Fruit fly (Drosophila melanogaster) whole organism, embryonic: ENCODE results near the gene Dph3.

Experiments
- Adf1 ChIP-seq: fragments of 200-800 bp; sonication (Bioruptor generic); IDR thresholded peaks from 2 replicates; pipeline ENCODE4 v1.3.6; 2022; ENCODE audit warnings: missing biosample characterization, missing genetic modification characterization
- Atf3 ChIP-seq: fragments of 200-800 bp; sonication (Bioruptor generic); optimal IDR thresholded peaks from 3 replicates; lab custom pipeline; 2016; ENCODE audit warnings: missing biosample characterization, missing genetic modification characterization
- C15 ChIP-seq: fragments of 200-800 bp; sonication (Bioruptor generic); IDR thresholded peaks from 3 replicates; pipeline ENCODE4 v1.3.6; 2022; ENCODE audit warnings: missing biosample characterization, missing genetic modification characterization
- CG12104 ChIP-seq: fragments of 200-800 bp; sonication (Bioruptor generic); optimal IDR thresholded peaks from 3 replicates; lab custom pipeline; 2016; ENCODE audit warnings: missing biosample characterization, missing genetic modification characterization
- CG12659 ChIP-seq: fragments of 200-800 bp; sonication (Bioruptor generic); optimal IDR thresholded peaks from 3 replicates; lab custom pipeline; 2017; ENCODE audit warnings: mild to moderate bottlenecking, missing biosample characterization, missing genetic modification reagents, missing genetic modification characterization
- CG13624 ChIP-seq: fragments of 200-800 bp; sonication (Bioruptor generic); optimal IDR thresholded peaks from 2 replicates; lab custom pipeline; 2016; ENCODE audit warnings: missing biosample characterization, missing genetic modification characterization
- CG1647 ChIP-seq: fragments of 200-800 bp; sonication (Bioruptor generic); optimal IDR thresholded peaks from 3 replicates; lab custom pipeline; 2016; ENCODE audit warnings: missing biosample characterization, missing genetic modification characterization
- CG17385 ChIP-seq: fragments of 200-800 bp; sonication (Bioruptor generic); optimal IDR thresholded peaks from 3 replicates; lab custom pipeline; 2018; ENCODE audit warnings: missing biosample characterization, mild to moderate bottlenecking, missing genetic modification characterization
- CG18011 ChIP-seq: fragments of 200-800 bp; sonication (Bioruptor generic); optimal IDR thresholded peaks from 2 replicates; lab custom pipeline; 2017; ENCODE audit warnings: missing biosample characterization, missing genetic modification characterization, mild to moderate bottlenecking, moderate library complexity, missing genotype
- CG1832 ChIP-seq: fragments of 200-800 bp; sonication (Bioruptor generic); optimal IDR thresholded peaks from 2 replicates; lab custom pipeline; 2017; ENCODE audit warnings: missing biosample characterization, mild to moderate bottlenecking, missing genetic modification characterization, inconsistent platforms
- CG2712 ChIP-seq: fragments of 200-800 bp; optimal IDR thresholded peaks from 3 replicates; lab custom pipeline; 2019; ENCODE audit warnings: missing biosample characterization, mild to moderate bottlenecking, missing genetic modification characterization, moderate library complexity
- CG31388 ChIP-seq: fragments of 200-800 bp; sonication (Bioruptor generic); optimal IDR thresholded peaks from 2 replicates; lab custom pipeline; 2016; ENCODE audit warnings: missing biosample characterization, missing genetic modification characterization
- CG31441 ChIP-seq: fragments of 200-800 bp; sonication (Bioruptor generic); IDR thresholded peaks from 2 replicates; pipeline ENCODE4 v1.3.6; 2022; ENCODE audit warnings: missing biosample characterization, missing genetic modification characterization
- CG34376 ChIP-seq: fragments of 200-800 bp; sonication (Bioruptor generic); optimal IDR thresholded peaks from 2 replicates; lab custom pipeline; 2018; ENCODE audit warnings: missing biosample characterization, mild to moderate bottlenecking, missing genetic modification characterization
- CG6254 ChIP-seq: fragments of 200-800 bp; sonication (Bioruptor generic); optimal IDR thresholded peaks from 3 replicates; lab custom pipeline; 2017; ENCODE audit warnings: mild to moderate bottlenecking, missing biosample characterization, missing genetic modification reagents, missing genetic modification characterization
- CG6813 ChIP-seq: fragments of 200-800 bp; sonication (Bioruptor generic); optimal IDR thresholded peaks from 2 replicates; lab custom pipeline; 2017; ENCODE audit warnings: missing biosample characterization, missing genetic modification characterization, mild to moderate bottlenecking, moderate library complexity, missing genetic modification reagents
- CG7357 ChIP-seq: fragments of 200-800 bp; sonication (Bioruptor generic); IDR thresholded peaks from 3 replicates; pipeline ENCODE4 v1.3.6; 2022; ENCODE audit warnings: missing biosample characterization, missing genetic modification characterization
- CG7786 ChIP-seq: fragments of 200-800 bp; sonication (Bioruptor generic); optimal IDR thresholded peaks from 2 replicates; lab custom pipeline; 2016; ENCODE audit warnings: missing biosample characterization, missing genetic modification characterization
- CG8924 ChIP-seq: fragments of 200-800 bp; optimal IDR thresholded peaks from 3 replicates; lab custom pipeline; 2019; ENCODE audit warnings: missing biosample characterization, mild to moderate bottlenecking, missing genetic modification characterization, moderate library complexity
- CTCF ChIP-seq: fragments of 200-800 bp; sonication (Bioruptor generic); optimal IDR thresholded peaks from 2 replicates; lab custom pipeline; 2017; ENCODE audit warnings: missing biosample characterization, mild to moderate bottlenecking, missing genetic modification characterization, moderate library complexity
- CkIIα-i1 ChIP-seq: fragments of 200-800 bp; sonication (Bioruptor generic); IDR thresholded peaks from 2 replicates; pipeline ENCODE4 v1.3.6; 2022; ENCODE audit warnings: missing biosample characterization, missing genetic modification characterization
- Dad ChIP-seq: fragments of 200-800 bp; sonication (Bioruptor generic); optimal IDR thresholded peaks from 3 replicates; lab custom pipeline; 2016; ENCODE audit warnings: missing biosample characterization, missing genetic modification characterization
- Deaf1 ChIP-seq: fragments of 200-800 bp; optimal IDR thresholded peaks from 3 replicates; lab custom pipeline; 2019; ENCODE audit warnings: missing biosample characterization, mild to moderate bottlenecking, missing genetic modification characterization, moderate library complexity
- Doc2 ChIP-seq: fragments of 200-800 bp; sonication (Bioruptor generic); IDR thresholded peaks from 2 replicates; pipeline ENCODE4 v1.3.6; 2022; ENCODE audit warnings: missing biosample characterization, missing genetic modification characterization
- Doc3 ChIP-seq: fragments of 200-800 bp; sonication (Bioruptor generic); IDR thresholded peaks from 3 replicates; pipeline ENCODE4 v1.3.6; 2022; ENCODE audit warnings: missing biosample characterization, missing genetic modification characterization; ENCODE audit not compliant: partially characterized antibody
- GATAe ChIP-seq: fragments of 200-800 bp; sonication (Bioruptor generic); conservative IDR thresholded peaks from 2 replicates; pipeline ENCODE4 v1.3.6; 2022; ENCODE audit warnings: missing biosample characterization, missing genetic modification characterization
- Gsc ChIP-seq: fragments of 200-800 bp; sonication (Bioruptor generic); IDR thresholded peaks from 2 replicates; pipeline ENCODE4 v1.3.6; 2022; ENCODE audit warnings: missing biosample characterization, missing genetic modification characterization
- H15 ChIP-seq: fragments of 200-800 bp; sonication (Bioruptor generic); IDR thresholded peaks from 3 replicates; pipeline ENCODE4 v1.3.6; 2022; ENCODE audit warnings: missing biosample characterization, missing genetic modification characterization
- HmgZ ChIP-seq: fragments of 200-800 bp; sonication (Bioruptor generic); optimal IDR thresholded peaks from 2 replicates; lab custom pipeline; 2018; ENCODE audit warnings: missing biosample characterization, mild to moderate bottlenecking, missing genetic modification characterization
- Mes4 ChIP-seq: fragments of 200-800 bp; sonication (Bioruptor generic); optimal IDR thresholded peaks from 2 replicates; lab custom pipeline; 2016; ENCODE audit warnings: missing biosample characterization, missing genetic modification characterization
- Opbp ChIP-seq: fragments of 200-800 bp; sonication (Bioruptor generic); IDR thresholded peaks from 3 replicates; pipeline ENCODE4 v1.3.6; 2022; ENCODE audit warnings: missing biosample characterization, missing genetic modification characterization; ENCODE audit not compliant: partially characterized antibody
- Side ChIP-seq: fragments of 200-800 bp; sonication (Bioruptor generic); optimal IDR thresholded peaks from 2 replicates; lab custom pipeline; 2016; ENCODE audit warnings: missing biosample characterization, missing genetic modification characterization
- Stat92E ChIP-seq, 3 experiments: fragments of >200 bp in 2 of 3; fragments of 200-800 bp in 1 of 3; sonication (Bioruptor generic) in 1 of 3; optimal IDR thresholded peaks; 2 replicates each; lab custom pipeline; 2017 to 2019; ENCODE audit warnings: missing biosample characterization in 3 of 3, missing genetic modification characterization in 3 of 3, mild to moderate bottlenecking in 1 of 3, moderate library complexity in 1 of 3
- Xbp1 ChIP-seq: fragments of 200-800 bp; sonication (Bioruptor generic); optimal IDR thresholded peaks from 3 replicates; lab custom pipeline; 2016; ENCODE audit warnings: missing biosample characterization, mild to moderate bottlenecking, missing genetic modification characterization
- ab ChIP-seq: fragments of 200-800 bp; sonication (Bioruptor generic); optimal IDR thresholded peaks from 2 replicates; lab custom pipeline; 2016; ENCODE audit warnings: missing biosample characterization, missing genetic modification characterization
- al ChIP-seq: fragments of 200-800 bp; sonication (Bioruptor generic); IDR thresholded peaks from 2 replicates; pipeline ENCODE4 v1.3.6; 2022; ENCODE audit warnings: missing biosample characterization, missing genetic modification characterization
- da ChIP-seq: fragments of 200-800 bp; sonication (Bioruptor generic); optimal IDR thresholded peaks from 2 replicates; lab custom pipeline; 2016; ENCODE audit warnings: missing biosample characterization, missing genetic modification characterization
- dimm ChIP-seq: fragments of 200-800 bp; sonication (Bioruptor generic); IDR thresholded peaks from 2 replicates; pipeline ENCODE4 v1.3.6; 2022; ENCODE audit warnings: missing biosample characterization, missing genetic modification characterization
- en ChIP-seq: fragments of 200-800 bp; sonication (Bioruptor generic); optimal IDR thresholded peaks from 2 replicates; lab custom pipeline; 2016; ENCODE audit warnings: missing biosample characterization, missing genetic modification characterization
- grau ChIP-seq: fragments of 200-800 bp; optimal IDR thresholded peaks from 3 replicates; lab custom pipeline; 2019; ENCODE audit warnings: missing biosample characterization, mild to moderate bottlenecking, missing genetic modification characterization, moderate library complexity
- h ChIP-seq: fragments of >200 bp; optimal IDR thresholded peaks from 2 replicates; lab custom pipeline; 2017
- jing ChIP-seq: fragments of 200-800 bp; sonication (Bioruptor generic); optimal IDR thresholded peaks from 2 replicates; lab custom pipeline; 2018; ENCODE audit warnings: missing biosample characterization, mild to moderate bottlenecking, missing genetic modification characterization
- odd ChIP-seq: fragments of 200-800 bp; sonication (Bioruptor generic); optimal IDR thresholded peaks from 2 replicates; lab custom pipeline; 2017; ENCODE audit warnings: missing biosample characterization, mild to moderate bottlenecking, missing genetic modification characterization
- pho ChIP-seq: fragments of 200-800 bp; sonication (Bioruptor generic); optimal IDR thresholded peaks from 2 replicates; lab custom pipeline; 2016; ENCODE audit warnings: missing biosample characterization, missing genetic modification characterization
- prd ChIP-seq, 3 experiments: fragments of >200 bp in 2 of 3; fragments of 200-800 bp in 1 of 3; sonication (Bioruptor generic) in 1 of 3; optimal IDR thresholded peaks in 2 of 3; IDR thresholded peaks in 1 of 3; 2 replicates in 2 of 3; 3 replicates in 1 of 3; pipeline versions ENCODE4 v1.3.6 to Lab custom; 2017 to 2022; ENCODE audit warnings: missing biosample characterization in 1 of 3, missing genetic modification characterization in 1 of 3
- pzg ChIP-seq: fragments of 200-800 bp; sonication (Bioruptor generic); optimal IDR thresholded peaks from 3 replicates; lab custom pipeline; 2018; ENCODE audit warnings: missing biosample characterization, mild to moderate bottlenecking, missing genetic modification characterization, moderate library complexity
- ro ChIP-seq: fragments of 200-800 bp; sonication (Bioruptor generic); IDR thresholded peaks from 2 replicates; pipeline ENCODE4 v1.3.6; 2022; ENCODE audit warnings: missing biosample characterization, missing genetic modification characterization
- ssp ChIP-seq: fragments of 200-800 bp; sonication (Bioruptor generic); IDR thresholded peaks from 2 replicates; pipeline ENCODE4 v1.3.6; 2022; ENCODE audit warnings: missing biosample characterization, missing genetic modification characterization
- sug ChIP-seq: fragments of 200-800 bp; optimal IDR thresholded peaks from 2 replicates; lab custom pipeline; 2019; ENCODE audit warnings: missing biosample characterization, mild to moderate bottlenecking, missing genetic modification characterization, moderate library complexity
- tio ChIP-seq: fragments of 200-800 bp; sonication (Bioruptor generic); optimal IDR thresholded peaks from 2 replicates; lab custom pipeline; 2017; ENCODE audit warnings: missing biosample characterization, missing genetic modification characterization, inconsistent platforms
- unc-4 ChIP-seq: fragments of 200-800 bp; sonication (Bioruptor generic); IDR thresholded peaks from 2 replicates; pipeline ENCODE4 v1.3.6; 2022; ENCODE audit warnings: missing biosample characterization, missing genetic modification characterization; ENCODE audit not compliant: partially characterized antibody

The Dph3 gene

DNA sequence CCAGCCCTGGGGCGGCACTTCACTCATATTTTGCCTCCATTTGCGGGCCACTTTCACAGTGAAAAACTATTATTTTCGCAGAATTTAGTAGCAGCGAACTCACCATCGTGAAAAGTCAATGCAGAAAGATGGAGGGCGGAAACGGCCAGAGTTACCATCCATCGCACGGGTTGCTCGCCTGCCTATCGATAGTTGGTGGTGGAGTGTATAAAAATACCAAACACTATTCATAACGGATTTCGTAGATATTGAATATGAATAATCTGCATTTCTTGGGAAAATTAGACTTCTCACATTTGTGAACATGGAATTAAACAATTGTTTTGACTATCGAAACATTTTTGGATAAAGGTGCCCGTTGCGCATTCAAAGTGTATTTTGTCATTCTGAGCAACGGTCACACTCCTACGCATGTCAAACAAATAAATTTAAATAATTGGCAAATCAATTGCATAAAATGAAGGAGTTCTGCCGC, 15.5 kb upstream of the Dph3 start, which contains the start of the genes RpS25 and CG4820 (continued):
- TF ChIP-seq grau (tag; lab: Kevin White, UChicago) (peak; percentile 86), C15 (GFP tag; lab: Robert Waterston, UW) (peak; percentile 57; the same call in 1 of the 3 replicates), jing (peak; percentile 78), CTCF (GFP tag; lab: Kevin White, UChicago) (peak; percentile 69), al (GFP tag; lab: Robert Waterston, UW) (peak; percentile 72), unc-4 (GFP tag; lab: Robert Waterston, UW) (peak; percentile 93), Deaf1 (peak; percentile 58), CG17385 (GFP tag; lab: Kevin White, UChicago) (peak; percentile 89), ssp (GFP tag; lab: Robert Waterston, UW) (peak; percentile 72), Atf3 (peak; percentile 86), Mes4 (GFP tag; lab: Kevin White, UChicago) (peak; percentile 97), CG13624 (GFP tag; lab: Kevin White, UChicago) (peak; percentile 96), CG1832 (GFP tag; lab: Kevin White, UChicago) (no peak), CG31388 (GFP tag; lab: Kevin White, UChicago) (peak; percentile 62), Adf1 (peak; percentile 62), dimm (GFP tag; lab: Robert Waterston, UW) (peak; percentile 54), prd (optimal IDR thresholded peaks at IDR 0.05; lab: Kevin White, UChicago) (no peak), prd (GFP tag; IDR thresholded peaks at IDR 0.05; lab: Robert Waterston, UW) (peak; percentile 70), Gsc (GFP tag; lab: Robert Waterston, UW) (no peak), CG12659 (GFP tag; lab: Kevin White, UChicago) (peak; percentile 98), ab (no peak), CG18011 (peak; percentile 84), Dad (peak; percentile 93), pho (GFP tag; lab: Kevin White, UChicago) (peak; percentile 94), CG2712 (tag; lab: Kevin White, UChicago) (peak; percentile 90), Doc2 (GFP tag; lab: Robert Waterston, UW) (peak; percentile 50), Doc3 (GFP tag; lab: Robert Waterston, UW) (peak; percentile 86), CG7357 (GFP tag; lab: Robert Waterston, UW) (0 out of 3 replicates have a peak, but pooled peaks have one; percentile 31), pzg (GFP tag; lab: Kevin White, UChicago) (peak; percentile 98), h (lab: Kevin White, UChicago) (no peak), CkIIα-i1 (no peak), CG6813 (GFP tag; lab: Kevin White, UChicago) (peak; percentile 92), Xbp1 (peak; percentile 89), CG8924 (tag; lab: Kevin White, UChicago) (peak; percentile 87), GATAe (peak; percentile 70), Stat92E (GFP tag; optimal IDR thresholded peaks at IDR 0.05; lab: Kevin White, UChicago) (peak in 1 of 3 experiments; percentile 66), ro (GFP tag; lab: Robert Waterston, UW) (no peak; the same call in 1 of the 2 replicates), da (GFP tag; lab: Kevin White, UChicago) (peak; percentile 86), H15 (GFP tag; lab: Robert Waterston, UW) (peak; percentile 81; the same call in 2 of the 3 replicates), en (GFP tag; lab: Kevin White, UChicago) (peak; percentile 88), HmgZ (tag; lab: Kevin White, UChicago) (peak; percentile 92), sug (tag; lab: Kevin White, UChicago) (peak; percentile 92), odd (GFP tag; lab: Kevin White, UChicago) (peak; percentile 94), Opbp (peak; percentile 76), CG34376 (GFP tag; lab: Kevin White, UChicago) (peak; percentile 99), Side (GFP tag; lab: Kevin White, UChicago) (peak; percentile 94), CG31441 (GFP tag; lab: Robert Waterston, UW) (peak; percentile 89), CG7786 (GFP tag; lab: Kevin White, UChicago) (peak; percentile 81), CG12104 (GFP tag; lab: Kevin White, UChicago) (peak; percentile 93), CG1647 (GFP tag; lab: Kevin White, UChicago) (peak; percentile 82), tio (no peak), CG6254 (peak; percentile 74)
